Worm (Caenorhabditis elegans) whole organism, L4 larva: ENCODE measurements around the gene F35F11.2.

Experiments used
- F10B5.3 ChIP-seq: sonication (generic microtip); optimal IDR thresholded peaks from 2 replicates; lab custom pipeline; 2016; ENCODE audit warnings: mild to moderate bottlenecking, missing genetic modification characterization, missing compliant biosample characterization
- F37D6.2 ChIP-seq: sonication (generic microtip); optimal IDR thresholded peaks from 2 replicates; lab custom pipeline; 2016; ENCODE audit warnings: mild to moderate bottlenecking, missing genetic modification characterization, missing compliant biosample characterization
- T20F7.1 ChIP-seq: fragments of 200-800 bp; sonication (Bioruptor generic); optimal IDR thresholded peaks from 2 replicates; lab custom pipeline; 2018; ENCODE audit warnings: mild to moderate bottlenecking, missing genetic modification characterization, missing compliant biosample characterization
- Y105C5A.15 ChIP-seq: fragments of 200-800 bp; sonication (Bioruptor generic); IDR thresholded peaks from 2 replicates; pipeline ENCODE4 v1.3.6; 2022; ENCODE audit warnings: missing genetic modification characterization, missing compliant biosample characterization
- Y48G9A.11 ChIP-seq: fragments of 200-800 bp; sonication (Bioruptor generic); IDR thresholded peaks from 2 replicates; pipeline ENCODE4 v1.3.6; 2022; ENCODE audit warnings: missing genetic modification reagents, missing genetic modification characterization, missing compliant biosample characterization
- Y5F2A.4 ChIP-seq: fragments of 200-800 bp; sonication (Bioruptor generic); optimal IDR thresholded peaks from 2 replicates; lab custom pipeline; 2018; ENCODE audit warnings: mild to moderate bottlenecking, missing genetic modification characterization, missing compliant biosample characterization
- Y75B8A.6 ChIP-seq: fragments of 200-800 bp; sonication (Bioruptor generic); IDR thresholded peaks from 2 replicates; pipeline ENCODE4 v1.3.6; 2022; ENCODE audit warnings: missing genetic modification reagents, missing genetic modification characterization, missing compliant biosample characterization
- ZK337.2 ChIP-seq: fragments of 200-800 bp; sonication (Bioruptor generic); IDR thresholded peaks from 2 replicates; pipeline ENCODE4 v1.3.6; 2022; ENCODE audit warnings: missing genetic modification reagents, missing genetic modification characterization, missing compliant biosample characterization
- aha-1 ChIP-seq: fragments of 150-350 bp; peaks from one replicate; lab custom pipeline; 2014; ENCODE audit warnings: missing biosample characterization, missing genetic modification characterization
- ama-1 ChIP-seq: fragments of 150-350 bp; optimal IDR thresholded peaks from 2 replicates; lab custom pipeline; 2014; ENCODE audit warnings: inconsistent platforms, mixed read lengths
- arid-1 ChIP-seq: fragments of 200-800 bp; sonication (Bioruptor generic); conservative IDR thresholded peaks from 2 replicates; pipeline ENCODE4 v1.3.6; 2022; ENCODE audit warnings: missing genetic modification reagents, missing genetic modification characterization, missing compliant biosample characterization
- attf-4 ChIP-seq: sonication (generic microtip); optimal IDR thresholded peaks from 3 replicates; lab custom pipeline; 2017; ENCODE audit warnings: missing biosample characterization, missing genetic modification characterization
- ceh-28 ChIP-seq: fragments of 150-350 bp; optimal IDR thresholded peaks from 2 replicates; lab custom pipeline; 2014; ENCODE audit warnings: missing biosample characterization, missing genetic modification reagents, missing genetic modification characterization
- ceh-32 ChIP-seq: sonication (generic microtip); optimal IDR thresholded peaks from 2 replicates; lab custom pipeline; 2016; ENCODE audit warnings: mild to moderate bottlenecking, missing genetic modification characterization, missing compliant biosample characterization; ENCODE audit not compliant: poor library complexity
- ceh-82 ChIP-seq: sonication (generic microtip); optimal IDR thresholded peaks from 2 replicates; lab custom pipeline; 2017; ENCODE audit warnings: missing biosample characterization, missing genetic modification characterization
- ces-1 ChIP-seq: fragments of 150-350 bp; sonication (generic microtip); optimal IDR thresholded peaks from 4 replicates; lab custom pipeline; 2014; ENCODE audit warnings: missing biosample characterization, missing genetic modification reagents, missing genetic modification characterization
- ctbp-1 ChIP-seq: fragments of 200-800 bp; sonication (Bioruptor generic); IDR thresholded peaks from 2 replicates; pipeline ENCODE4 v1.3.6; 2022; ENCODE audit warnings: missing genetic modification reagents, missing genetic modification characterization, missing compliant biosample characterization
- daf-16 ChIP-seq, 3 experiments: sonication (generic microtip); optimal IDR thresholded peaks; 2 replicates each; lab custom pipeline; 2016 to 2017; ENCODE audit warnings: missing genetic modification characterization in 3 of 3, missing genetic modification reagents in 3 of 3, mild to moderate bottlenecking in 2 of 3, missing compliant biosample characterization in 2 of 3, missing biosample characterization in 1 of 3, moderate library complexity in 1 of 3
- daf-8 ChIP-seq: fragments of 200-800 bp; sonication (Bioruptor generic); IDR thresholded peaks from 2 replicates; pipeline ENCODE4 v1.3.6; 2022; ENCODE audit warnings: missing genetic modification characterization, missing compliant biosample characterization
- dmd-6 ChIP-seq: fragments of 200-800 bp; sonication (Bioruptor generic); IDR thresholded peaks from 2 replicates; pipeline ENCODE4 v1.3.6; 2022; ENCODE audit warnings: missing genetic modification reagents, missing genetic modification characterization, missing compliant biosample characterization
- dmd-9 ChIP-seq: fragments of 200-800 bp; sonication (Bioruptor generic); IDR thresholded peaks from 2 replicates; pipeline ENCODE4 v1.3.6; 2022; ENCODE audit warnings: missing genetic modification reagents, missing genetic modification characterization, missing compliant biosample characterization
- egl-27 ChIP-seq: sonication (generic microtip); optimal IDR thresholded peaks from 3 replicates; lab custom pipeline; 2017; ENCODE audit warnings: missing biosample characterization, missing genetic modification reagents, missing genetic modification characterization
- egl-43 ChIP-seq: fragments of 200-800 bp; sonication (Bioruptor generic); IDR thresholded peaks from 2 replicates; pipeline ENCODE4 v1.3.6; 2022; ENCODE audit warnings: missing genetic modification reagents, missing genetic modification characterization, missing compliant biosample characterization
- fkh-10 ChIP-seq: fragments of 150-350 bp; optimal IDR thresholded peaks from 2 replicates; lab custom pipeline; 2014; ENCODE audit warnings: missing biosample characterization, missing genetic modification reagents, missing genetic modification characterization
- fos-1 ChIP-seq: fragments of 150-350 bp; optimal IDR thresholded peaks from 2 replicates; lab custom pipeline; 2014; ENCODE audit warnings: missing biosample characterization, missing genetic modification characterization
- hlh-11 ChIP-seq: fragments of 200-800 bp; sonication (Bioruptor generic); optimal IDR thresholded peaks from 2 replicates; lab custom pipeline; 2018; ENCODE audit warnings: mild to moderate bottlenecking, missing genetic modification characterization, missing compliant biosample characterization
- jun-1 ChIP-seq: fragments of 150-350 bp; optimal IDR thresholded peaks from 2 replicates; lab custom pipeline; 2014; ENCODE audit warnings: missing biosample characterization, missing genetic modification reagents, missing genetic modification characterization
- lim-7 ChIP-seq: fragments of 200-800 bp; sonication (Bioruptor generic); IDR thresholded peaks from 2 replicates; pipeline ENCODE4 v1.3.6; 2022; ENCODE audit warnings: missing genetic modification characterization, missing compliant biosample characterization
- lin-1 ChIP-seq: fragments of 200-800 bp; sonication (Bioruptor generic); IDR thresholded peaks from 2 replicates; pipeline ENCODE4 v1.3.6; 2022; ENCODE audit warnings: missing genetic modification reagents, missing genetic modification characterization, missing compliant biosample characterization
- lin-15B ChIP-seq: fragments of 150-350 bp; sonication (generic microtip); optimal IDR thresholded peaks from 3 replicates; lab custom pipeline; 2014; ENCODE audit warnings: missing biosample characterization, missing genetic modification characterization
- lin-38 ChIP-seq: fragments of 200-800 bp; sonication (Bioruptor generic); IDR thresholded peaks from 2 replicates; pipeline ENCODE4 v1.3.6; 2022; ENCODE audit warnings: missing genetic modification reagents, missing genetic modification characterization, missing compliant biosample characterization
- lin-39 ChIP-seq: fragments of 150-350 bp; optimal IDR thresholded peaks from 2 replicates; lab custom pipeline; 2014; ENCODE audit warnings: missing biosample characterization, missing genetic modification reagents, missing genetic modification characterization
- lsy-2 ChIP-seq, 2 experiments: fragments of 150-350 bp in 1 of 2; sonication (generic microtip) in 1 of 2; optimal IDR thresholded peaks; 2 replicates each; lab custom pipeline; 2014 to 2017; ENCODE audit warnings: missing biosample characterization in 2 of 2, missing genetic modification characterization in 2 of 2
- mdt-29 ChIP-seq: fragments of 200-800 bp; sonication (Bioruptor generic); IDR thresholded peaks from 2 replicates; pipeline ENCODE4 v1.3.6; 2022; ENCODE audit warnings: missing genetic modification reagents, missing genetic modification characterization, missing compliant biosample characterization
- mep-1 ChIP-seq: fragments of 150-350 bp; sonication (generic microtip); optimal IDR thresholded peaks from 3 replicates; lab custom pipeline; 2014; ENCODE audit warnings: missing biosample characterization, missing genetic modification characterization
- nhr-11 ChIP-seq: fragments of 150-350 bp; optimal IDR thresholded peaks from 2 replicates; lab custom pipeline; 2014; ENCODE audit warnings: missing biosample characterization, missing genetic modification characterization
- nhr-111 ChIP-seq: fragments of 200-800 bp; sonication (Bioruptor generic); optimal IDR thresholded peaks from 2 replicates; lab custom pipeline; 2018; ENCODE audit warnings: mild to moderate bottlenecking, missing genetic modification characterization, missing compliant biosample characterization
- nhr-25 ChIP-seq: sonication (generic microtip); optimal IDR thresholded peaks from 2 replicates; lab custom pipeline; 2017; ENCODE audit warnings: missing genetic modification characterization, mild to moderate bottlenecking, missing compliant biosample characterization, antibody characterized with exemption, moderate library complexity, borderline replicate concordance; ENCODE audit not compliant: insufficient read depth
- nhr-28 ChIP-seq: fragments of 150-350 bp; optimal IDR thresholded peaks from 2 replicates; lab custom pipeline; 2014; ENCODE audit warnings: missing biosample characterization, missing genetic modification characterization
- nhr-6 ChIP-seq: fragments of 150-350 bp; optimal IDR thresholded peaks from 2 replicates; lab custom pipeline; 2014; ENCODE audit warnings: missing biosample characterization, missing genetic modification characterization
- nhr-76 ChIP-seq: fragments of 150-350 bp; optimal IDR thresholded peaks from 2 replicates; lab custom pipeline; 2014; ENCODE audit warnings: missing biosample characterization, missing genetic modification characterization
- pha-4 ChIP-seq, 2 experiments: fragments of 150-350 bp in 1 of 2; fragments of 200-800 bp in 1 of 2; sonication (Bioruptor generic) in 1 of 2; IDR thresholded peaks in 1 of 2; optimal IDR thresholded peaks in 1 of 2; 2 replicates each; pipeline versions ENCODE4 v1.3.6 to Lab custom; 2014 to 2022; ENCODE audit warnings: missing genetic modification characterization in 2 of 2, missing genetic modification reagents in 2 of 2, missing biosample characterization in 1 of 2, missing compliant biosample characterization in 1 of 2
- set-16 ChIP-seq: fragments of 200-800 bp; sonication (Bioruptor generic); IDR thresholded peaks from 2 replicates; pipeline ENCODE4 v1.3.6; 2022; ENCODE audit warnings: missing genetic modification reagents, missing genetic modification characterization, missing compliant biosample characterization
- snpc-4 ChIP-seq: fragments of 150-350 bp; optimal IDR thresholded peaks from 2 replicates; lab custom pipeline; 2014; ENCODE audit warnings: missing biosample characterization, missing genetic modification characterization
- unc-39 ChIP-seq: sonication (generic microtip); optimal IDR thresholded peaks from 2 replicates; lab custom pipeline; 2017; ENCODE audit warnings: missing biosample characterization, missing genetic modification characterization
- unc-62 ChIP-seq, 3 experiments: fragments of 150-350 bp in 1 of 3; sonication (generic microtip); optimal IDR thresholded peaks in 2 of 3; peaks in 1 of 3; 1 replicate in 1 of 3; 2 replicates in 2 of 3; lab custom pipeline; 2014 to 2017; ENCODE audit warnings: missing biosample characterization in 3 of 3, missing genetic modification characterization in 3 of 3, missing genetic modification reagents in 3 of 3, missing genotype in 1 of 3
- zip-2 ChIP-seq: fragments of 150-350 bp; optimal IDR thresholded peaks from 2 replicates; lab custom pipeline; 2014; ENCODE audit warnings: missing biosample characterization, missing genetic modification characterization
- ztf-11 ChIP-seq: fragments of 150-350 bp; optimal IDR thresholded peaks from 2 replicates; lab custom pipeline; 2014; ENCODE audit warnings: missing biosample characterization, missing genetic modification characterization
- ztf-7 ChIP-seq: fragments of 150-350 bp; optimal IDR thresholded peaks from 2 replicates; lab custom pipeline; 2014; ENCODE audit warnings: missing biosample characterization, missing genetic modification characterization

F35F11.2 gene

ce11 chrIV:4033490-4033889, 6.6 kb upstream of the F35F11.2 start (continued):
- TF ChIP-seq unc-62 (GFP tag; optimal IDR thresholded peaks at IDR 0.05 in 1 of 2; lab: Kevin White, UChicago) (peak in 1 of 2 experiments; percentile 97), unc-62 (tag; optimal IDR thresholded peaks at IDR 0.05; lab: Kevin White, UChicago) (no peak), fos-1 (tag; lab: Kevin White, UChicago) (no peak), arid-1 (GFP tag; lab: Robert Waterston, UW) (no peak), mep-1 (tag; lab: Kevin White, UChicago) (no peak)

- TF ChIP-seq ztf-11, result no peak
- no peak for TF ChIP-seq ama-1 (lab: Kevin White, UChicago)
- peak; percentile 20 for TF ChIP-seq nhr-6 (tag; lab: Kevin White, UChicago)
- TF ChIP-seq F37D6.2 (tag; lab: Kevin White, UChicago), result peak; percentile 68
- TF ChIP-seq nhr-76 (tag; lab: Kevin White, UChicago), result no peak
- no peak for TF ChIP-seq lin-39
- no peak for TF ChIP-seq zip-2 (tag; lab: Kevin White, UChicago)
- no peak for TF ChIP-seq nhr-25 (tag; lab: Kevin White, UChicago)
- TF ChIP-seq Y75B8A.6, result no peak
- TF ChIP-seq mdt-29 (GFP tag; lab: Robert Waterston, UW), result no peak
- no peak for TF ChIP-seq snpc-4 (tag; lab: Kevin White, UChicago)
- no peak for TF ChIP-seq F10B5.3 (tag; lab: Kevin White, UChicago)
- TF ChIP-seq egl-27 (tag; lab: Kevin White, UChicago), result no peak
- peak; percentile 35 for TF ChIP-seq nhr-11 (tag; lab: Kevin White, UChicago)
- no peak for TF ChIP-seq Y5F2A.4 (GFP tag; lab: Kevin White, UChicago)
- no peak for TF ChIP-seq daf-8 (GFP tag; lab: Robert Waterston, UW)
- TF ChIP-seq ztf-7 (tag; lab: Kevin White, UChicago), result no peak
- no peak for TF ChIP-seq lin-1
- no peak for TF ChIP-seq dmd-9 (GFP tag; lab: Robert Waterston, UW)
- no peak for TF ChIP-seq ceh-82
- TF ChIP-seq lin-15B (tag; lab: Kevin White, UChicago), result no peak
- TF ChIP-seq aha-1 (tag; lab: Kevin White, UChicago), result peak; percentile 82
- no peak for TF ChIP-seq Y48G9A.11 (GFP tag; lab: Robert Waterston, UW)
- TF ChIP-seq ctbp-1, result peak; percentile 76
- TF ChIP-seq lin-38, result peak; percentile 38; the same call in 1 of the 2 replicates
- TF ChIP-seq egl-43 (GFP tag; lab: Robert Waterston, UW), result peak; percentile 68
- TF ChIP-seq nhr-28 (tag; lab: Kevin White, UChicago), result peak; percentile 9
- 0 out of 2 replicates have a peak, but pooled peaks have one; percentile 25 for TF ChIP-seq lim-7 (GFP tag; lab: Robert Waterston, UW)
- peak; percentile 90 for TF ChIP-seq set-16 (GFP tag; lab: Robert Waterston, UW)
- TF ChIP-seq daf-16 (GFP tag; optimal IDR thresholded peaks at IDR 0.05; lab: Kevin White, UChicago), result no peak
- TF ChIP-seq daf-16 (tag; optimal IDR thresholded peaks at IDR 0.05; lab: Kevin White, UChicago), result peak; percentile 12
- peak in 1 of 2 experiments; percentile 71 for TF ChIP-seq lsy-2 (tag; optimal IDR thresholded peaks at IDR 0.05; lab: Kevin White, UChicago)
- peak; percentile 30 for TF ChIP-seq fkh-10 (GFP tag; lab: Kevin White, UChicago)
- peak; percentile 47 for TF ChIP-seq hlh-11 (tag; lab: Kevin White, UChicago)
- TF ChIP-seq dmd-6 (GFP tag; lab: Robert Waterston, UW), result peak; percentile 70
- no peak for TF ChIP-seq jun-1
- TF ChIP-seq pha-4 (GFP tag; IDR thresholded peaks at IDR 0.05; lab: Robert Waterston, UW), result 0 out of 2 replicates have a peak, but pooled peaks have one; percentile 7
- no peak for TF ChIP-seq pha-4 (tag; optimal IDR thresholded peaks at IDR 0.05; lab: Kevin White, UChicago)
- no peak for TF ChIP-seq ces-1
- no peak for TF ChIP-seq ceh-32 (tag; lab: Kevin White, UChicago)
- TF ChIP-seq unc-39 (tag; lab: Kevin White, UChicago), result no peak
- no peak for TF ChIP-seq ceh-28
- TF ChIP-seq T20F7.1 (GFP tag; lab: Kevin White, UChicago), result no peak
- TF ChIP-seq Y105C5A.15 (GFP tag; lab: Robert Waterston, UW), result no peak
- TF ChIP-seq attf-4 (tag; lab: Kevin White, UChicago), result no peak
- TF ChIP-seq ZK337.2, result no peak
- no peak for TF ChIP-seq nhr-111 (GFP tag; lab: Kevin White, UChicago)
Measured at ce11 chrIV:4034883-4035282, 5.2 kb upstream of the F35F11.2 start, which contains the start of gene hlh-30. Gene hlh-30, minus strand, starts transcription at chrIV:4034951.
